Fruit fly (Drosophila melanogaster): ENCODE data around the gene mira.

DNA sequence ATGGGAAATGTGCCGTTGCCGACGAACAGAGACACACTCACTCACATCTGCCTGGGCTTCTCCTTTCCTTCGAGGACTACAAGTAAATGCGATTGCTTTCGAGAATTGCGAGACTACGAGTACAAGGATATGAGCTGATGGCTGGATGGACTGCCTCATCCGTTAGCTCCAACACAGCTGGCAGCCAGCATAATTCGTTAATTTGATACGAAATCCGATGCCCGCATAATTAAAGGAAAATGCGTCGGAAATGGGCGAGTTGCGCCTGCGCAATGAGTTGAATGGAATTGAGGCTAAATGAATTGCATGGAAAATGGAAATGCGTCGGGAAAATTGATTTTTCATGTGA is 831 bp upstream of the mira start:
- TF ChIP-seq CG6808 (GFP tag; optimal IDR thresholded peaks at IDR 0.05), result no peak
- TF ChIP-seq Sox15 (GFP tag; optimal IDR thresholded peaks at IDR 0.05), result no peak
- TF ChIP-seq eg (GFP tag; IDR thresholded peaks at IDR 0.05), result no peak
- no peak for TF ChIP-seq salr (GFP tag; optimal IDR thresholded peaks at IDR 0.05)
